Worm (Caenorhabditis elegans) whole organism, midembryonic: ENCODE data around the gene pho-11.

Experiments
- T22C8.4 ChIP-seq: fragments of 200-800 bp; sonication (Bioruptor generic); IDR thresholded peaks from 2 replicates; pipeline ENCODE4 v1.3.6; 2022; ENCODE audit warnings: missing genetic modification characterization, missing compliant biosample characterization
- flt-1 ChIP-seq: fragments of 200-800 bp; sonication (Bioruptor generic); IDR thresholded peaks from 2 replicates; pipeline ENCODE4 v1.3.6; 2022; ENCODE audit warnings: missing genetic modification characterization, missing compliant biosample characterization

DNA sequence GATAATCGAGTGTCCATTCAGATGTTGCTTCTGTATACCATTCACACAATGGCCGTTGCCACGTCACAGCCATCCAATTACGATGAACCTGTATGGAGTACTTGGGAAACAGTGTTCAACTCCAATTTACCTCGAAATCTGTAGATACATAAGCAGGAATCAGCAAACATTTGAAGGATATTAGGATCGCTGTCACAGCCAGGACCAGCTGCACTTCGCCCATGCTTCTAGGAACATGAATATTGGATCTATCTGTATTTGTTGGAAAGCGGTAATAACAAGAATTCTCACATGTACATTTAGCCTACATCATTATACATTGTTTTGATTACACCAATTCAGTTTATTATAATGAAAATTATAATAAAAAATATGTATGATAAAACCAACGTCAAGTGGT is 45.4 kb upstream of the pho-11 start, which contains the start of gene algn-8:
- TF ChIP-seq flt-1 (no peak), T22C8.4 (GFP tag; lab: Robert Waterston, UW) (no peak)
